Worm (Caenorhabditis elegans) whole organism, young adult: ENCODE measurements around the gene K02E11.7.

Experiments
- B0261.1 ChIP-seq: sonication (generic microtip); optimal IDR thresholded peaks from 2 replicates; lab custom pipeline; 2016; ENCODE audit warnings: mild to moderate bottlenecking, missing genetic modification characterization, moderate library complexity, missing compliant biosample characterization
- B0336.3 ChIP-seq: fragments of 200-800 bp; sonication (Bioruptor generic); IDR thresholded peaks from 2 replicates; pipeline ENCODE4 v1.3.6; 2022; ENCODE audit warnings: missing genetic modification characterization, missing compliant biosample characterization
- C06A6.2 ChIP-seq: fragments of 200-800 bp; sonication (Bioruptor generic); conservative IDR thresholded peaks from 2 replicates; pipeline ENCODE4 v1.3.6; 2022; ENCODE audit warnings: missing genetic modification characterization, missing compliant biosample characterization
- F10E7.11 ChIP-seq: sonication (generic microtip); optimal IDR thresholded peaks from 2 replicates; lab custom pipeline; 2017; ENCODE audit warnings: mild to moderate bottlenecking, missing genetic modification characterization, moderate library complexity, missing compliant biosample characterization
- F23B12.7 ChIP-seq: sonication (generic microtip); optimal IDR thresholded peaks from 2 replicates; lab custom pipeline; 2017; ENCODE audit warnings: missing genetic modification characterization, mild to moderate bottlenecking, missing compliant biosample characterization, antibody characterized with exemption, moderate library complexity; ENCODE audit not compliant: insufficient read depth
- F33H1.4 ChIP-seq: fragments of 200-800 bp; sonication (Bioruptor generic); IDR thresholded peaks from 2 replicates; pipeline ENCODE4 v1.3.6; 2022; ENCODE audit warnings: missing genetic modification reagents, missing genetic modification characterization, missing compliant biosample characterization
- F57A8.1 ChIP-seq: fragments of 200-800 bp; sonication (Bioruptor generic); optimal IDR thresholded peaks from 2 replicates; lab custom pipeline; 2018; ENCODE audit warnings: mild to moderate bottlenecking, missing genetic modification characterization, moderate library complexity, missing compliant biosample characterization
- F57C9.4 ChIP-seq: sonication (generic microtip); optimal IDR thresholded peaks from 2 replicates; lab custom pipeline; 2017; ENCODE audit warnings: mild to moderate bottlenecking, missing genetic modification characterization, missing compliant biosample characterization
- T07F8.4 ChIP-seq: sonication (generic microtip); optimal IDR thresholded peaks from 2 replicates; lab custom pipeline; 2016; ENCODE audit warnings: mild to moderate bottlenecking, missing genetic modification characterization, moderate library complexity, missing compliant biosample characterization
- ZK185.1 ChIP-seq: sonication (generic microtip); optimal IDR thresholded peaks from 2 replicates; lab custom pipeline; 2016; ENCODE audit warnings: mild to moderate bottlenecking, missing genetic modification characterization, missing compliant biosample characterization; ENCODE audit not compliant: poor library complexity, severe bottlenecking
- cebp-1 ChIP-seq, 2 experiments: fragments of 200-800 bp in 1 of 2; sonication (Bioruptor generic) in 1 of 2; sonication (generic microtip) in 1 of 2; IDR thresholded peaks in 1 of 2; optimal IDR thresholded peaks in 1 of 2; 2 replicates each; pipeline versions ENCODE4 v1.3.6 to Lab custom; 2017 to 2022; ENCODE audit warnings: missing compliant biosample characterization in 2 of 2, missing genetic modification characterization in 2 of 2, mild to moderate bottlenecking in 1 of 2, missing genetic modification reagents in 1 of 2, moderate library complexity in 1 of 2
- ceh-27 ChIP-seq: fragments of 200-800 bp; sonication (Bioruptor generic); optimal IDR thresholded peaks from 2 replicates; lab custom pipeline; 2018; ENCODE audit warnings: mild to moderate bottlenecking, missing genetic modification characterization, moderate library complexity, missing compliant biosample characterization
- ceh-40 ChIP-seq: fragments of 200-800 bp; sonication (Bioruptor generic); IDR thresholded peaks from 2 replicates; pipeline ENCODE4 v1.3.6; 2022; ENCODE audit warnings: missing genetic modification characterization, missing compliant biosample characterization
- ceh-79 ChIP-seq: sonication (generic microtip); optimal IDR thresholded peaks from 2 replicates; lab custom pipeline; 2017; ENCODE audit warnings: mild to moderate bottlenecking, missing genetic modification characterization, missing compliant biosample characterization
- dox-1 ChIP-seq: fragments of 200-800 bp; sonication (Bioruptor generic); IDR thresholded peaks from 2 replicates; pipeline ENCODE4 v1.3.6; 2022; ENCODE audit warnings: missing genetic modification reagents, missing genetic modification characterization, missing compliant biosample characterization
- dpff-1 ChIP-seq: sonication (generic microtip); optimal IDR thresholded peaks from 2 replicates; lab custom pipeline; 2017; ENCODE audit warnings: mild to moderate bottlenecking, missing genetic modification characterization, missing compliant biosample characterization
- dpl-1 ChIP-seq: fragments of 150-350 bp; optimal IDR thresholded peaks from 2 replicates; lab custom pipeline; 2014; ENCODE audit warnings: missing biosample characterization, missing genetic modification reagents, missing genetic modification characterization
- efl-1 ChIP-seq: fragments of 150-350 bp; optimal IDR thresholded peaks from 2 replicates; lab custom pipeline; 2014; ENCODE audit warnings: missing biosample characterization, missing genetic modification reagents, missing genetic modification characterization
- egl-18 ChIP-seq: fragments of 200-800 bp; sonication (Bioruptor generic); IDR thresholded peaks from 2 replicates; pipeline ENCODE4 v1.3.6; 2022; ENCODE audit warnings: missing genetic modification reagents, missing genetic modification characterization, missing compliant biosample characterization
- ekl-4 ChIP-seq: fragments of 200-800 bp; sonication (Bioruptor generic); IDR thresholded peaks from 2 replicates; pipeline ENCODE4 v1.3.6; 2022; ENCODE audit warnings: missing genetic modification reagents, missing genetic modification characterization, missing compliant biosample characterization
- hmg-1.2 ChIP-seq: fragments of 200-800 bp; sonication (Bioruptor generic); IDR thresholded peaks from 2 replicates; pipeline ENCODE4 v1.3.6; 2022; ENCODE audit warnings: missing genetic modification reagents, missing genetic modification characterization, missing compliant biosample characterization
- lag-1 ChIP-seq: fragments of 200-800 bp; sonication (Bioruptor generic); IDR thresholded peaks from 2 replicates; pipeline ENCODE4 v1.3.6; 2022; ENCODE audit warnings: missing genetic modification reagents, missing genetic modification characterization, missing compliant biosample characterization
- lin-40 ChIP-seq: sonication (generic microtip); optimal IDR thresholded peaks from 2 replicates; lab custom pipeline; 2016; ENCODE audit warnings: missing genetic modification characterization, mild to moderate bottlenecking, missing compliant biosample characterization, missing genotype, missing genetic modification reagents
- lin-54 ChIP-seq: fragments of 200-800 bp; sonication (Bioruptor generic); optimal IDR thresholded peaks from 2 replicates; lab custom pipeline; 2018; ENCODE audit warnings: mild to moderate bottlenecking, missing genetic modification characterization, missing compliant biosample characterization
- lir-1 ChIP-seq: fragments of 200-800 bp; sonication (Bioruptor generic); conservative IDR thresholded peaks from 2 replicates; pipeline ENCODE4 v1.3.6; 2022; ENCODE audit warnings: missing genetic modification reagents, missing genetic modification characterization, missing compliant biosample characterization
- madf-10 ChIP-seq: sonication (generic microtip); optimal IDR thresholded peaks from 2 replicates; lab custom pipeline; 2016; ENCODE audit warnings: mild to moderate bottlenecking, missing genetic modification characterization, missing compliant biosample characterization
- madf-6 ChIP-seq: fragments of 200-800 bp; sonication (Bioruptor generic); IDR thresholded peaks from 2 replicates; pipeline ENCODE4 v1.3.6; 2022; ENCODE audit warnings: missing genetic modification reagents, missing genetic modification characterization, missing compliant biosample characterization
- madf-8 ChIP-seq: fragments of 200-800 bp; sonication (Bioruptor generic); conservative IDR thresholded peaks from 2 replicates; pipeline ENCODE4 v1.3.6; 2022; ENCODE audit warnings: missing genetic modification reagents, missing genetic modification characterization, missing compliant biosample characterization
- mel-28 ChIP-seq: sonication (generic microtip); optimal IDR thresholded peaks from 2 replicates; lab custom pipeline; 2016; ENCODE audit warnings: borderline replicate concordance, mild to moderate bottlenecking, missing genetic modification characterization, missing compliant biosample characterization
- nfya-2 ChIP-seq: fragments of 200-800 bp; sonication (Bioruptor generic); IDR thresholded peaks from 2 replicates; pipeline ENCODE4 v1.3.6; 2022; ENCODE audit warnings: missing genetic modification reagents, missing genetic modification characterization, missing compliant biosample characterization
- snpc-3.4 ChIP-seq: sonication (generic microtip); optimal IDR thresholded peaks from 2 replicates; lab custom pipeline; 2017; ENCODE audit warnings: missing genetic modification characterization, mild to moderate bottlenecking, missing compliant biosample characterization, antibody characterized with exemption, moderate library complexity, missing genotype, missing genetic modification reagents
- tbp1 ChIP-seq: fragments of 200-800 bp; sonication (Bioruptor generic); optimal IDR thresholded peaks from 2 replicates; lab custom pipeline; 2018; ENCODE audit warnings: mild to moderate bottlenecking, missing genetic modification characterization, missing compliant biosample characterization
- unc-130 ChIP-seq: sonication (generic microtip); optimal IDR thresholded peaks from 2 replicates; lab custom pipeline; 2016; ENCODE audit warnings: missing genetic modification reagents, missing genetic modification characterization, missing compliant biosample characterization
- ztf-22 ChIP-seq: fragments of 200-800 bp; sonication (Bioruptor generic); optimal IDR thresholded peaks from 2 replicates; lab custom pipeline; 2018; ENCODE audit warnings: mild to moderate bottlenecking, missing genetic modification characterization, moderate library complexity, missing compliant biosample characterization
- ztf-25 ChIP-seq: fragments of 200-800 bp; sonication (Bioruptor generic); IDR thresholded peaks from 2 replicates; pipeline ENCODE4 v1.3.6; 2022; ENCODE audit warnings: missing genetic modification reagents, missing genetic modification characterization, missing compliant biosample characterization
- ztf-28 ChIP-seq: fragments of 200-800 bp; sonication (Bioruptor generic); IDR thresholded peaks from 2 replicates; pipeline ENCODE4 v1.3.6; 2022; ENCODE audit warnings: missing genetic modification reagents, missing genetic modification characterization, missing compliant biosample characterization
- ztf-6 ChIP-seq: fragments of 200-800 bp; sonication (Bioruptor generic); IDR thresholded peaks from 2 replicates; pipeline ENCODE4 v1.3.6; 2022; ENCODE audit warnings: missing genetic modification reagents, missing genetic modification characterization, missing compliant biosample characterization

The K02E11.7 gene

DNA sequence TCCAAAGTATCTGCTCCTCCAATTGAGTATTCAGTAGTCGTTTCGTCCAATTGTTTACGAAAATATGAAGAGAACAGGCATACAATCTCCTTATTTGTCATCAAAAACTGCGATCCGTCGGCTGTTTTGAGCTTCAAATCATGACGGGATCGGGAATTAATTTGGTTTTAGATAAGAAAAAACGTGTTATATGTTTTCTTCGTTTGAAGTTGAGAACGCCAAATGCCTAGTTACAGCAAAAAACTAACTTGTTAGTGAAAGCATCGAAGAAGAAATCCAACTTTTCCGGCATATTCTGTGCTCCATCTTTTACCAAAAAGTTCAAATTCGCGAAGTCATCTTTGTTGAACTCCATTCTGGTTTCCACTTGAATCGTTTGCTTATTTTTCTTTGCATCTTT is 35.2 kb upstream of the K02E11.7 start, which contains the start of gene F14D7.1:
Gene F14D7.1 (minus strand): TSS at position 101 of the 400 bp plus-strand sequence.
- TF ChIP-seq cebp-1 (GFP tag; IDR thresholded peaks at IDR 0.05; lab: Robert Waterston, UW) = no peak
- no peak for TF ChIP-seq cebp-1 (tag; optimal IDR thresholded peaks at IDR 0.05; lab: Kevin White, UChicago)
- no peak for TF ChIP-seq nfya-2 (GFP tag; lab: Robert Waterston, UW)
- TF ChIP-seq tbp1 (GFP tag; lab: Kevin White, UChicago) = no peak
- no peak for TF ChIP-seq F57A8.1
- TF ChIP-seq snpc-3.4 (tag; lab: Kevin White, UChicago) = no peak
- no peak for TF ChIP-seq ztf-28 (GFP tag; lab: Robert Waterston, UW)
- no peak for TF ChIP-seq dpff-1 (tag; lab: Kevin White, UChicago)
- no peak for TF ChIP-seq ztf-6 (GFP tag; lab: Robert Waterston, UW)
- no peak for TF ChIP-seq mel-28
- no peak for TF ChIP-seq ceh-79 (tag; lab: Kevin White, UChicago)
- no peak for TF ChIP-seq dox-1 (GFP tag; lab: Robert Waterston, UW)
- TF ChIP-seq madf-10 (tag; lab: Kevin White, UChicago) = no peak
- TF ChIP-seq hmg-1.2 (GFP tag; lab: Robert Waterston, UW) = no peak
- TF ChIP-seq lin-40 = no peak
- TF ChIP-seq lag-1 = no peak
- TF ChIP-seq unc-130 (GFP tag; lab: Kevin White, UChicago) = no peak
- no peak for TF ChIP-seq madf-6 (GFP tag; lab: Robert Waterston, UW)

DNA sequence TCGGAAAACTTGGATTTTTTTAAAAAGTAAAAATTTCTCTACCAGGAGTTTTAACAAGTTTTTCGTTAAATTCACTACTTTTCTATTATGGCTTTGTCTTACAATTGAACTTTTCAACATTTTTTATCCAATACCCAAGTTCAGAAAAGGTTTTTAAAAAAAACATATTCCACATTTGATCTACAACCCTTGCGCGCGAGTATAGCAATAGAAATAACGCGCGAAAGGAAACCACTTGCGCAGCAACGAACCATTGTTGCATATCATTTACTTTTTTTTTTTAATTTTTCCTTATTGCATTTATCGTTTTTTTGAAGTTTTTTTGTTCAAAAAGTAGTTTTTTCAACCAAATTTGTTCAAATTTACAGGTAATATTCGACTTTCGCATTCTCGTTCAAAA is 31.7 kb upstream of the K02E11.7 start, which contains the start of gene F40G12.11:
Gene F40G12.11 (plus strand): TSS at position 369 of the 400 bp plus-strand sequence.
- TF ChIP-seq F23B12.7 (tag; lab: Kevin White, UChicago) = no peak
- no peak for TF ChIP-seq mel-28
- no peak for TF ChIP-seq T07F8.4 (tag; lab: Kevin White, UChicago)
- TF ChIP-seq efl-1 (GFP tag; lab: Kevin White, UChicago) = peak; percentile 78
- no peak for TF ChIP-seq F33H1.4 (GFP tag; lab: Robert Waterston, UW)
- TF ChIP-seq C06A6.2 (GFP tag; lab: Robert Waterston, UW) = no peak
- peak; percentile 34 for TF ChIP-seq dpl-1 (GFP tag; lab: Kevin White, UChicago)
- TF ChIP-seq F10E7.11 = no peak
- TF ChIP-seq B0336.3 (GFP tag; lab: Robert Waterston, UW) = no peak
- no peak for TF ChIP-seq egl-18
- TF ChIP-seq ZK185.1 (tag; lab: Kevin White, UChicago) = no peak
- no peak for TF ChIP-seq lin-54 (GFP tag; lab: Kevin White, UChicago)
- no peak for TF ChIP-seq dox-1 (GFP tag; lab: Robert Waterston, UW)
- TF ChIP-seq madf-8 (GFP tag; lab: Robert Waterston, UW) = 0 out of 2 replicates have a peak, but pooled peaks have one; percentile 18
- TF ChIP-seq lag-1 = no peak
- no peak for TF ChIP-seq ztf-25 (GFP tag; lab: Robert Waterston, UW)
- no peak for TF ChIP-seq lir-1 (GFP tag; lab: Robert Waterston, UW)
- no peak for TF ChIP-seq ztf-22 (GFP tag; lab: Kevin White, UChicago)
- no peak for TF ChIP-seq dpff-1 (tag; lab: Kevin White, UChicago)
- TF ChIP-seq B0261.1 (tag; lab: Kevin White, UChicago) = no peak
- TF ChIP-seq madf-6 (GFP tag; lab: Robert Waterston, UW) = peak; percentile 52; the same call in 1 of the 2 replicates
- no peak for TF ChIP-seq ceh-27
- TF ChIP-seq ceh-40 (GFP tag; lab: Robert Waterston, UW) = no peak
- TF ChIP-seq F57C9.4 = no peak
- no peak for TF ChIP-seq ekl-4
- no peak for TF ChIP-seq cebp-1 (GFP tag; IDR thresholded peaks at IDR 0.05; lab: Robert Waterston, UW)
- TF ChIP-seq cebp-1 (tag; optimal IDR thresholded peaks at IDR 0.05; lab: Kevin White, UChicago) = no peak
